Fruit fly (Drosophila melanogaster): ENCODE data around the gene Cpr72Ea.

dm6 chr3L:16346023-16346422 lies 16.4 kb upstream of the Cpr72Ea start, which contains the start of gene CG33257:
- TF ChIP-seq CG11398 (GFP tag; optimal IDR thresholded peaks at IDR 0.05) (no peak), CG4360 (GFP tag; IDR thresholded peaks at IDR 0.05) (no peak), stc (GFP tag; IDR thresholded peaks at IDR 0.05) (no peak), lola (GFP tag; optimal IDR thresholded peaks at IDR 0.05) (no peak), zf30C (GFP tag; optimal IDR thresholded peaks at IDR 0.05) (no peak), CG14965 (GFP tag; optimal IDR thresholded peaks at IDR 0.05; ENCODE audit: borderline replicate concordance) (no peak), CG30020 (tag; optimal IDR thresholded peaks at IDR 0.05) (no peak), CG12155 (GFP tag; optimal IDR thresholded peaks at IDR 0.05) (no peak), mld (GFP tag; IDR thresholded peaks at IDR 0.05; ENCODE audit: partially characterized antibody) (no peak), CG4617 (GFP tag; optimal IDR thresholded peaks at IDR 0.05; ENCODE audit: borderline replicate concordance) (no peak), Optix (GFP tag; IDR thresholded peaks at IDR 0.05) (no peak)
